Worm (Caenorhabditis elegans): Measurements from ENCODE around the gene Y32G9A.3.
A peak's percentile ranks its signal among the peaks of the same experiment; 100 is the strongest.

Gene Y32G9A.3

ce11 chrV:1869682-1870081 lies 41.5 kb upstream of the Y32G9A.3 start, which contains the start of gene T10B5.3:
T10B5.3 (minus strand) TSS chrV:1869782.
- no peak for TF ChIP-seq mdl-1 (tag; optimal IDR thresholded peaks at IDR 0.05)

DNA sequence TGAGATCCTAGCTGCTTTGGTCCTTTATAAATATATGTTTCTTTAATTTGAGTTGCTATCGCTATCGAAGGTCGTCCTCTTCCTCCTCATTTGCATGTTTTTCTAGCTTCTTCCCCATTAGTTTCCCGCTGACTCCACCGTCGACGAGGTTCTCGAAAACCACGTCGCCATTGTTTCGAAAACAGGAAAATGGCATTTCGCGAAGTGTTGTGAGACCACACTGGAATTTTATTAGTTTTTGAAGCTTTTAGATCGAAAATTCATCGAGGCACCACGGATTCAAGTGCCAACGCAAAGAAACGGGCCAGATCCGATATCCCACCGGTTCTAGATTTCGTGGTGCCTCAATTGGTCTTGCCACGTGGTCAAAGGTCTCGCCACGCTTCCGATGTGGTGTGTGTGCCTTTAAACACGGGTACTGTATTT lies 40.7 kb upstream of the Y32G9A.3 start:
- no peak for TF ChIP-seq nhr-25 (tag; optimal IDR thresholded peaks at IDR 0.05)
- no peak for TF ChIP-seq ZK546.5 (tag; optimal IDR thresholded peaks at IDR 0.05)
- TF ChIP-seq zag-1 (tag; optimal IDR thresholded peaks at IDR 0.05), result no peak
- TF ChIP-seq ama-1 (optimal IDR thresholded peaks at IDR 0.05), result no peak
- no peak for TF ChIP-seq nhr-237 (tag; optimal IDR thresholded peaks at IDR 0.05)
- TF ChIP-seq unc-62 (GFP tag; optimal IDR thresholded peaks at IDR 0.05), result no peak
- TF ChIP-seq sea-2 (GFP tag; optimal IDR thresholded peaks at IDR 0.05), result no peak
- TF ChIP-seq tbx-2 (tag; optimal IDR thresholded peaks at IDR 0.05), result no peak
- no peak for TF ChIP-seq pqm-1 (tag; optimal IDR thresholded peaks at IDR 0.05)

DNA sequence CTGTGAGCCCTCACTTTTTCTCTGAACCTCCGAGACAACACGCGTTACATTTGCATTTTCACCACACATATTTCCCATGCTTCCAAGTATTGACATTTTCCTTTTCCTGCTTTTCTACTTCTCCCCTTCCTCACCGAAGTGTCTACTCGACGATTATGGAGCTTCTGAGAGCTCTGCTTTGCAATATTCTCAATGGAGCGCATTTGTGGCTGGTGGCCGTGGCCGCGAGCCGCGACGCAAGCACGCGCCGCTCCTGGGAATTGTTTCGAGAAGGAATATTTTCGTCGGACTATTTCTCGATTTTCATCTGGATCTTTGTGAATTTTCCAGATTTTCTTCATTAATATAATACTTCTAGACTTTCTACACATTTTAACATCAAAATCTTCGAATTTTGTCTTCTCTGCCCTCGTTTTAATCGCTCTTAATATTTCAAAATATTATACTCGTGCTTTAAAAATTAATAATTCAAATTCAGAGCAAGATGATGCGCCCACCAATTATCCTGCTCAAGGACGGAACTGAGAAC lies 39.4 kb upstream of the Y32G9A.3 start, which contains the start of the genes T10B5.4 and cct-7:
T10B5.4 (minus strand) TSS at position 40 of the 529 bp plus-strand sequence.
cct-7 (plus strand) TSS at position 479 of the 529 bp plus-strand sequence.
- TF ChIP-seq nhr-76 (tag; optimal IDR thresholded peaks at IDR 0.05), result no peak
- no peak for TF ChIP-seq ceh-16 (tag; optimal IDR thresholded peaks at IDR 0.05)
- peak; percentile 70 for TF ChIP-seq ama-1 (optimal IDR thresholded peaks at IDR 0.05)
- TF ChIP-seq unc-62 (GFP tag; optimal IDR thresholded peaks at IDR 0.05), result peak; percentile 37
- TF ChIP-seq nhr-23 (tag; optimal IDR thresholded peaks at IDR 0.05), result peak; percentile 50
- no peak for TF ChIP-seq elt-3 (tag; optimal IDR thresholded peaks at IDR 0.05)
- no peak for TF ChIP-seq nhr-28 (tag; optimal IDR thresholded peaks at IDR 0.05)
- peak; percentile 23 for TF ChIP-seq elt-1 (tag; optimal IDR thresholded peaks at IDR 0.05)
- peak; percentile 59 for TF ChIP-seq egl-5 (tag; optimal IDR thresholded peaks at IDR 0.05)
- TF ChIP-seq nhr-237 (tag; optimal IDR thresholded peaks at IDR 0.05), result no peak
- no peak for TF ChIP-seq ceh-82 (tag; optimal IDR thresholded peaks at IDR 0.05)
- TF ChIP-seq nhr-43 (tag; optimal IDR thresholded peaks at IDR 0.05; ENCODE audit: poor library complexity, severe bottlenecking), result peak; percentile 49
- no peak for TF ChIP-seq zag-1 (tag; optimal IDR thresholded peaks at IDR 0.05)
- TF ChIP-seq elt-2 (tag; optimal IDR thresholded peaks at IDR 0.05), result peak; percentile 62
- TF ChIP-seq pha-4 (tag; optimal IDR thresholded peaks at IDR 0.05), result peak; percentile 87
- TF ChIP-seq lin-39 (tag; optimal IDR thresholded peaks at IDR 0.05), result peak; percentile 97
- no peak for TF ChIP-seq daf-12 (tag; optimal IDR thresholded peaks at IDR 0.05)
- TF ChIP-seq mdl-1 (tag; optimal IDR thresholded peaks at IDR 0.05), result no peak
- peak; percentile 79 for TF ChIP-seq jun-1 (tag; optimal IDR thresholded peaks at IDR 0.05)
- TF ChIP-seq ceh-9 (tag; optimal IDR thresholded peaks at IDR 0.05), result no peak
- TF ChIP-seq sea-2 (GFP tag; optimal IDR thresholded peaks at IDR 0.05), result no peak
- TF ChIP-seq ceh-28 (tag; optimal IDR thresholded peaks at IDR 0.05), result peak; percentile 57
- no peak for TF ChIP-seq fos-1 (tag; optimal IDR thresholded peaks at IDR 0.05)
- no peak for TF ChIP-seq nhr-67 (tag; optimal IDR thresholded peaks at IDR 0.05)
- TF ChIP-seq fkh-2 (tag; optimal IDR thresholded peaks at IDR 0.05), result no peak
- peak; percentile 43 for TF ChIP-seq pqm-1 (tag; optimal IDR thresholded peaks at IDR 0.05)
- TF ChIP-seq R02D3.7 (tag; optimal IDR thresholded peaks at IDR 0.05), result peak; percentile 54
- TF ChIP-seq fkh-10 (GFP tag; optimal IDR thresholded peaks at IDR 0.05), result peak; percentile 97
- no peak for TF ChIP-seq unc-39 (tag; optimal IDR thresholded peaks at IDR 0.05)
- peak; percentile 77 for TF ChIP-seq lsy-12 (tag; optimal IDR thresholded peaks at IDR 0.05)
- TF ChIP-seq nfya-1 (tag; optimal IDR thresholded peaks at IDR 0.05; ENCODE audit: insufficient read depth), result peak; percentile 94
- no peak for TF ChIP-seq eor-1 (tag; optimal IDR thresholded peaks at IDR 0.05)
- TF ChIP-seq lin-15B (tag; optimal IDR thresholded peaks at IDR 0.05), result peak; percentile 98
- peak; percentile 89 for TF ChIP-seq hmg-11 (tag; optimal IDR thresholded peaks at IDR 0.05)
- peak; percentile 65 for TF ChIP-seq egl-27 (tag; optimal IDR thresholded peaks at IDR 0.05)
- peak; percentile 21 for TF ChIP-seq ztf-4 (tag; optimal IDR thresholded peaks at IDR 0.05)
- no peak for TF ChIP-seq ztf-11 (tag; optimal IDR thresholded peaks at IDR 0.05)
- TF ChIP-seq ZK546.5 (tag; optimal IDR thresholded peaks at IDR 0.05), result no peak
- TF ChIP-seq mml-1 (tag; optimal IDR thresholded peaks at IDR 0.05), result no peak
- peak; percentile 89 for TF ChIP-seq nhr-11 (tag; optimal IDR thresholded peaks at IDR 0.05)
- TF ChIP-seq skn-1 (tag; optimal IDR thresholded peaks at IDR 0.05), result peak; percentile 54
- no peak for TF ChIP-seq nhr-77 (tag; optimal IDR thresholded peaks at IDR 0.05)
- TF ChIP-seq nhr-25 (tag; optimal IDR thresholded peaks at IDR 0.05), result peak; percentile 60
- peak; percentile 52 for TF ChIP-seq tbx-2 (tag; optimal IDR thresholded peaks at IDR 0.05)
- TF ChIP-seq snpc-4 (tag; optimal IDR thresholded peaks at IDR 0.05), result peak; percentile 88
- TF ChIP-seq nhr-12 (tag; optimal IDR thresholded peaks at IDR 0.05), result no peak
- no peak for TF ChIP-seq aly-2 (tag; optimal IDR thresholded peaks at IDR 0.05)

Measured in whole organism, L3 larva.